Worm (Caenorhabditis elegans) whole organism, L1 larva: ENCODE results near the gene F48E3.2.

Experiments used
- C04F5.9 ChIP-seq: sonication (generic microtip); optimal IDR thresholded peaks from 2 replicates; lab custom pipeline; 2016; ENCODE audit warnings: missing genetic modification characterization, missing compliant biosample characterization
- F16B12.6 ChIP-seq: fragments of 150-350 bp; optimal IDR thresholded peaks from 2 replicates; lab custom pipeline; 2014; ENCODE audit warnings: missing biosample characterization, missing genetic modification characterization
- alr-1 ChIP-seq: fragments of 200-800 bp; sonication (Bioruptor generic); optimal IDR thresholded peaks from 2 replicates; lab custom pipeline; 2018; ENCODE audit warnings: borderline replicate concordance, mild to moderate bottlenecking, missing genetic modification characterization, missing compliant biosample characterization
- ceh-82 ChIP-seq, 3 experiments: fragments of 150-350 bp in 1 of 3; sonication (generic microtip) in 2 of 3; optimal IDR thresholded peaks; 2 replicates each; lab custom pipeline; 2014 to 2017; ENCODE audit warnings: missing biosample characterization in 3 of 3, missing genetic modification characterization in 3 of 3
- ces-1 ChIP-seq: fragments of 150-350 bp; optimal IDR thresholded peaks from 2 replicates; lab custom pipeline; 2014; ENCODE audit warnings: missing biosample characterization, missing genetic modification reagents, missing genetic modification characterization
- efl-1 ChIP-seq, 4 experiments: fragments of 150-350 bp; optimal IDR thresholded peaks in 3 of 4; peaks in 1 of 4; 1 replicate in 1 of 4; 2 replicates in 3 of 4; lab custom pipeline; 2014; ENCODE audit warnings: missing biosample characterization in 2 of 4, missing genetic modification characterization in 2 of 4, missing genetic modification reagents in 2 of 4
- egl-27 ChIP-seq, 2 experiments: fragments of 150-350 bp in 1 of 2; sonication (generic microtip); optimal IDR thresholded peaks; 3 replicates each; lab custom pipeline; 2017 to 2018; ENCODE audit warnings: missing biosample characterization in 2 of 2, missing genetic modification characterization in 2 of 2, missing genetic modification reagents in 2 of 2
- fkh-4 ChIP-seq: sonication (generic microtip); optimal IDR thresholded peaks from 2 replicates; lab custom pipeline; 2016; ENCODE audit warnings: missing compliant biosample characterization, missing genetic modification characterization, borderline replicate concordance
- fkh-8 ChIP-seq: sonication (generic microtip); optimal IDR thresholded peaks from 2 replicates; lab custom pipeline; 2016; ENCODE audit warnings: mild to moderate bottlenecking, missing genetic modification characterization, missing compliant biosample characterization
- fos-1 ChIP-seq: fragments of 150-350 bp; optimal IDR thresholded peaks from 2 replicates; lab custom pipeline; 2014; ENCODE audit warnings: missing biosample characterization, missing genetic modification characterization
- isw-1 ChIP-seq: fragments of 200-800 bp; sonication (Bioruptor generic); IDR thresholded peaks from 2 replicates; pipeline ENCODE4 v1.3.6; 2022; ENCODE audit warnings: missing genetic modification characterization, missing compliant biosample characterization
- lin-13 ChIP-seq: fragments of 150-350 bp; optimal IDR thresholded peaks from 2 replicates; lab custom pipeline; 2014; ENCODE audit warnings: missing biosample characterization, missing genetic modification reagents, missing genetic modification characterization
- lin-14 ChIP-seq: fragments of 200-800 bp; sonication (Bioruptor generic); optimal IDR thresholded peaks from 2 replicates; lab custom pipeline; 2018; ENCODE audit warnings: mild to moderate bottlenecking, missing genetic modification characterization, moderate library complexity, missing compliant biosample characterization
- lin-35 ChIP-seq, 2 experiments: fragments of 150-350 bp; optimal IDR thresholded peaks; 2 replicates each; lab custom pipeline; 2014; ENCODE audit warnings: missing biosample characterization in 2 of 2, missing genetic modification characterization in 2 of 2, missing genetic modification reagents in 2 of 2
- lsy-2 ChIP-seq, 2 experiments: fragments of 150-350 bp; optimal IDR thresholded peaks; 2 replicates each; lab custom pipeline; 2014; ENCODE audit warnings: missing biosample characterization in 2 of 2, missing genetic modification characterization in 2 of 2
- mdl-1 ChIP-seq, 2 experiments: fragments of 150-350 bp; optimal IDR thresholded peaks; 2 replicates each; lab custom pipeline; 2014 to 2017; ENCODE audit warnings: missing biosample characterization in 2 of 2, missing genetic modification characterization in 2 of 2, inconsistent platforms in 1 of 2
- mef-2 ChIP-seq: fragments of 150-350 bp; optimal IDR thresholded peaks from 2 replicates; lab custom pipeline; 2014; ENCODE audit warnings: missing biosample characterization, missing genetic modification characterization
- mep-1 ChIP-seq: fragments of 150-350 bp; optimal IDR thresholded peaks from 2 replicates; lab custom pipeline; 2014; ENCODE audit warnings: missing biosample characterization, missing genetic modification characterization
- nhr-11 ChIP-seq: fragments of 150-350 bp; optimal IDR thresholded peaks from 2 replicates; lab custom pipeline; 2014; ENCODE audit warnings: missing biosample characterization, missing genetic modification characterization
- nhr-19 ChIP-seq: fragments of 200-800 bp; sonication (Bioruptor generic); conservative IDR thresholded peaks from 2 replicates; pipeline ENCODE4 v1.3.6; 2022; ENCODE audit warnings: missing genetic modification characterization, missing compliant biosample characterization
- nhr-20 ChIP-seq: sonication (generic microtip); optimal IDR thresholded peaks from 2 replicates; lab custom pipeline; 2016; ENCODE audit warnings: mild to moderate bottlenecking, missing genetic modification characterization, missing compliant biosample characterization
- nhr-237 ChIP-seq: fragments of 150-350 bp; optimal IDR thresholded peaks from 2 replicates; lab custom pipeline; 2014; ENCODE audit warnings: missing biosample characterization, missing genetic modification characterization
- nhr-47 ChIP-seq: sonication (generic microtip); optimal IDR thresholded peaks from 2 replicates; lab custom pipeline; 2016; ENCODE audit warnings: mild to moderate bottlenecking, missing genetic modification characterization, moderate library complexity, missing compliant biosample characterization
- nhr-71 ChIP-seq: sonication (generic microtip); optimal IDR thresholded peaks from 2 replicates; lab custom pipeline; 2016; ENCODE audit warnings: mild to moderate bottlenecking, missing genetic modification characterization, moderate library complexity, missing compliant biosample characterization
- nhr-76 ChIP-seq: sonication (generic microtip); optimal IDR thresholded peaks from 2 replicates; lab custom pipeline; 2017; ENCODE audit warnings: missing biosample characterization, missing genetic modification characterization
- nhr-77 ChIP-seq: fragments of 150-350 bp; optimal IDR thresholded peaks from 2 replicates; lab custom pipeline; 2014; ENCODE audit warnings: missing biosample characterization, missing genetic modification characterization
- nhr-85 ChIP-seq: sonication (generic microtip); peaks from one replicate; lab custom pipeline; 2016; ENCODE audit warnings: missing genetic modification characterization, inconsistent platforms, missing compliant biosample characterization
- nhr-90 ChIP-seq: sonication (generic microtip); optimal IDR thresholded peaks from 2 replicates; lab custom pipeline; 2016; ENCODE audit warnings: mild to moderate bottlenecking, missing genetic modification characterization, missing compliant biosample characterization; ENCODE audit not compliant: poor library complexity
- pag-3 ChIP-seq: sonication (generic microtip); optimal IDR thresholded peaks from 2 replicates; lab custom pipeline; 2017; ENCODE audit warnings: missing genetic modification characterization, mild to moderate bottlenecking, missing compliant biosample characterization, antibody characterized with exemption, borderline replicate concordance; ENCODE audit not compliant: insufficient read depth
- pax-3 ChIP-seq: fragments of 200-800 bp; sonication (Bioruptor generic); optimal IDR thresholded peaks from 2 replicates; lab custom pipeline; 2018; ENCODE audit warnings: mild to moderate bottlenecking, missing genetic modification characterization, moderate library complexity, missing compliant biosample characterization
- pqm-1 ChIP-seq: sonication (generic microtip); optimal IDR thresholded peaks from 3 replicates; lab custom pipeline; 2017; ENCODE audit warnings: missing biosample characterization, missing genetic modification characterization
- rnt-1 ChIP-seq: sonication (generic microtip); optimal IDR thresholded peaks from 2 replicates; lab custom pipeline; 2016; ENCODE audit warnings: mild to moderate bottlenecking, missing genetic modification characterization, moderate library complexity, missing compliant biosample characterization
- snpc-4 ChIP-seq: fragments of 150-350 bp; optimal IDR thresholded peaks from 2 replicates; lab custom pipeline; 2014; ENCODE audit warnings: missing biosample characterization, missing genetic modification characterization
- snu-23 ChIP-seq: sonication (generic microtip); optimal IDR thresholded peaks from 2 replicates; lab custom pipeline; 2016; ENCODE audit warnings: missing genetic modification characterization, missing compliant biosample characterization
- sox-4 ChIP-seq: sonication (generic microtip); optimal IDR thresholded peaks from 2 replicates; lab custom pipeline; 2016; ENCODE audit warnings: missing genetic modification characterization, missing compliant biosample characterization
- sptf-1 ChIP-seq: fragments of 150-350 bp; optimal IDR thresholded peaks from 2 replicates; lab custom pipeline; 2014; ENCODE audit warnings: missing biosample characterization, missing genetic modification characterization
- unc-130 ChIP-seq: fragments of 150-350 bp; optimal IDR thresholded peaks from 2 replicates; lab custom pipeline; 2017; ENCODE audit warnings: missing biosample characterization, missing genetic modification characterization, inconsistent platforms
- unc-30 ChIP-seq: sonication (generic microtip); optimal IDR thresholded peaks from 2 replicates; lab custom pipeline; 2017; ENCODE audit warnings: missing biosample characterization, missing genetic modification characterization
- unc-62 ChIP-seq: fragments of 150-350 bp; optimal IDR thresholded peaks from 2 replicates; lab custom pipeline; 2014; ENCODE audit warnings: missing biosample characterization, missing genetic modification reagents, missing genetic modification characterization
- unc-98 ChIP-seq: fragments of 200-800 bp; sonication (Bioruptor generic); IDR thresholded peaks from 2 replicates; pipeline ENCODE4 v1.3.6; 2022; ENCODE audit warnings: missing genetic modification characterization, missing compliant biosample characterization
- xbp-1 ChIP-seq: sonication (generic microtip); optimal IDR thresholded peaks from 2 replicates; lab custom pipeline; 2016; ENCODE audit warnings: missing genetic modification characterization, missing compliant biosample characterization
- ztf-4 ChIP-seq: fragments of 150-350 bp; optimal IDR thresholded peaks from 2 replicates; lab custom pipeline; 2014; ENCODE audit warnings: missing biosample characterization, missing genetic modification characterization

The F48E3.2 gene

DNA sequence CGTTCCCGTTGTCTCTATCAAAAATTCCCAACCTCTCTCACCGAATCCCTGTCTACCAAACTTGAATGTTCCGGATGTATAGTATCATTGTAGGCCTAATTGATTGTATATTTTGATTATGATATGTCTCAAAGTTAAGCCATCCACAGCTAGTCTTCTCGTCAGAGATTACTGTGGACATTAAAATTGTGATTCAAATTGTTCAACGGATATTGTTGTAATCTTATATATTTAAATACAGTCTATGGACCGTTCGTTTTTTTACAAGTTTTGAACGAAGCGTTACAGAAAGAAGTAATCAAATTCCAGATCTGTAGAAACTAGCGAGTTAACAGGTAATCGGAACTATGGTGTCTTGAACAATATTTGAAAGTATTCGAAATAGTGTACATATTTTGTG, 12.2 kb downstream of the F48E3.2 start, which contains the start of gene F48E3.9:
F48E3.9 (plus strand) TSS at position 301 of the 400 bp plus-strand sequence.
- TF ChIP-seq pax-3 (no peak), unc-130 (tag; lab: Kevin White, UChicago) (no peak), nhr-11 (tag; lab: Kevin White, UChicago) (no peak), unc-30 (tag; lab: Kevin White, UChicago) (no peak), pqm-1 (tag; lab: Kevin White, UChicago) (no peak), ztf-4 (no peak), ces-1 (GFP tag; lab: Kevin White, UChicago) (no peak), alr-1 (tag; lab: Kevin White, UChicago) (no peak), nhr-90 (tag; lab: Kevin White, UChicago) (no peak), unc-62 (GFP tag; lab: Kevin White, UChicago) (no peak), mef-2 (no peak), fos-1 (no peak), efl-1 (optimal IDR thresholded peaks at IDR 0.05; lab: Kevin White, UChicago) (no peak), efl-1 (GFP tag; optimal IDR thresholded peaks at IDR 0.05 in 1 of 2; lab: Kevin White, UChicago) (no peak)

DNA sequence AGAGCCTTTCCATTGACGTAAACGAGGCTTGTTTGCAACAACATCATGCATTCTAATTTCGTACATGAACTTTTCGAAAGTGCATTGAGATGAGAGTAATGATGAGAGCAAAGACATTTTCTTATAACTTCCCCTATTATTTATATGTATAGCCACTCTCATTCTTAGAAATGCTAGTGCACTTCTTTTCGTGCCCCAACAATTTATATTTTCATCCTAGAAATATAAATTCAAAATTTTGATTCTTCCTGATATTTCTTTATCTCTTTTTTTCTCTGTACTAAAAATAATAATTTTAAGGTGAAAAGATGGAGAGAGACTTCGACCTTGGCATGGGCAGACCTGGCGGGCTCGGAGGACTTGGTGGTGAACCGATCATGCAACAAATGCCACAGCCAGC, 14.0 kb downstream of the F48E3.2 start, which contains the start of gene mek-1:
mek-1 (plus strand) TSS at position 301 of the 400 bp plus-strand sequence.
- TF ChIP-seq sptf-1 (no peak), fos-1 (no peak), mdl-1 (tag; optimal IDR thresholded peaks at IDR 0.05; lab: Kevin White, UChicago) (no peak), pag-3 (tag; lab: Kevin White, UChicago) (no peak), unc-98 (GFP tag; lab: Robert Waterston, UW) (no peak), unc-62 (GFP tag; lab: Kevin White, UChicago) (no peak), nhr-71 (tag; lab: Kevin White, UChicago) (peak; percentile 4), nhr-20 (tag; lab: Kevin White, UChicago) (no peak), mef-2 (peak; percentile 46), sox-4 (tag; lab: Kevin White, UChicago) (peak; percentile 46), pax-3 (no peak), snpc-4 (tag; lab: Kevin White, UChicago) (no peak), C04F5.9 (tag; lab: Kevin White, UChicago) (no peak), nhr-19 (GFP tag; lab: Robert Waterston, UW) (no peak), egl-27 (tag; optimal IDR thresholded peaks at IDR 0.05; lab: Kevin White, UChicago) (no peak), ztf-4 (no peak), rnt-1 (tag; lab: Kevin White, UChicago) (no peak), nhr-237 (tag; lab: Kevin White, UChicago) (no peak), nhr-76 (tag; lab: Kevin White, UChicago) (no peak), fkh-8 (no peak), lin-13 (GFP tag; lab: Kevin White, UChicago) (no peak), unc-30 (tag; lab: Kevin White, UChicago) (no peak)

DNA sequence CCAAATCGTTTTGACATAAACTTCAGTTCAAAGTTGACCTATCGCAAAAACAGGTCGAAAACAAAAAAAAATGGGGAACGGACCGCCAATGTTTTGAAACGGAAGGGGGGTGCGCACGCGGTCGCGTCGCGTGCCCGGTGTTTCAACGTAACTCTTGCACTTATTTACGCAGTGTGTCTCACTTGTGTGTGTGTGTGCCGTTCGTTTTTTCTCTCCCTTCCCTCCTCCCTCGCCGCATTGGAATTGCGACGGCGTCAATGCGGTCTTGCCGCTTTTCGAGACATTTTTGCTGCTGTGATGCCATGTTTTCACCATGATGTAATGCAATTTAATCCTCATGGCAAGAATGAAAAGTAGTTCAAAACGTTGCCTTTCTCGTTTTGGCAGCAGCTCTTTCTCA, 14.4 kb downstream of the F48E3.2 start:
- peak in 1 of 2 experiments; percentile 9 for TF ChIP-seq mdl-1 (tag; optimal IDR thresholded peaks at IDR 0.05; lab: Kevin White, UChicago)
- peak; percentile 89 for TF ChIP-seq lin-14 (GFP tag; lab: Kevin White, UChicago)
- peak; percentile 21 for TF ChIP-seq xbp-1
- no peak for TF ChIP-seq isw-1
- no peak for TF ChIP-seq efl-1 (optimal IDR thresholded peaks at IDR 0.05; lab: Kevin White, UChicago)
- peak in 1 of 2 experiments; percentile 79 for TF ChIP-seq efl-1 (GFP tag; optimal IDR thresholded peaks at IDR 0.05 in 1 of 2; lab: Kevin White, UChicago)
- peak in 1 of 3 experiments; percentile 16 for TF ChIP-seq ceh-82 (tag; optimal IDR thresholded peaks at IDR 0.05; lab: Kevin White, UChicago)
- no peak for TF ChIP-seq fkh-4
- peak; percentile 21 for TF ChIP-seq F16B12.6 (tag; lab: Kevin White, UChicago)
- peak; percentile 14 for TF ChIP-seq fkh-8
- peak; percentile 11 for TF ChIP-seq nhr-47 (tag; lab: Kevin White, UChicago)
- peak; percentile 42 for TF ChIP-seq pax-3
- peak; percentile 8 for TF ChIP-seq snu-23 (GFP tag; lab: Kevin White, UChicago)
- peak in 1 of 2 experiments; percentile 15 for TF ChIP-seq lsy-2 (tag; optimal IDR thresholded peaks at IDR 0.05; lab: Kevin White, UChicago)
- TF ChIP-seq nhr-237 (tag; lab: Kevin White, UChicago) = no peak
- TF ChIP-seq nhr-85 = peak; percentile 21
- peak; percentile 15 for TF ChIP-seq mep-1 (tag; lab: Kevin White, UChicago)
- TF ChIP-seq rnt-1 (tag; lab: Kevin White, UChicago) = peak; percentile 0
- TF ChIP-seq lin-35 (GFP tag; optimal IDR thresholded peaks at IDR 0.05; lab: Kevin White, UChicago) = peak in 1 of 2 experiments; percentile 18
- no peak for TF ChIP-seq nhr-77 (tag; lab: Kevin White, UChicago)
- TF ChIP-seq, all 84 proteins: peak for 15
